Fruit fly (Drosophila melanogaster) whole organism: ENCODE data around the gene lectin-28C.
A peak's percentile ranks its signal among the peaks of the same experiment; 100 is the strongest.

Source experiments
- CG8478 ChIP-seq: fragments of >200 bp; optimal IDR thresholded peaks from 2 replicates; lab custom pipeline; 2018; ENCODE audit warnings: inconsistent platforms
- Dll ChIP-seq: fragments of >200 bp; optimal IDR thresholded peaks from 2 replicates; lab custom pipeline; 2017
- EcR ChIP-seq, 2 experiments: fragments of >200 bp; optimal IDR thresholded peaks; 2 replicates each; lab custom pipeline; 2017; ENCODE audit warnings: missing biosample characterization in 2 of 2, missing genetic modification characterization in 2 of 2, missing genetic modification reagents in 2 of 2
- pan ChIP-seq: fragments of >200 bp; optimal IDR thresholded peaks from 2 replicates; lab custom pipeline; 2017
- psq ChIP-seq: fragments of >200 bp; optimal IDR thresholded peaks from 2 replicates; lab custom pipeline; 2017
- usp ChIP-seq: fragments of >200 bp; optimal IDR thresholded peaks from 2 replicates; lab custom pipeline; 2017; ENCODE audit warnings: missing biosample characterization, missing genetic modification characterization, mixed read lengths

lectin-28C gene

DNA sequence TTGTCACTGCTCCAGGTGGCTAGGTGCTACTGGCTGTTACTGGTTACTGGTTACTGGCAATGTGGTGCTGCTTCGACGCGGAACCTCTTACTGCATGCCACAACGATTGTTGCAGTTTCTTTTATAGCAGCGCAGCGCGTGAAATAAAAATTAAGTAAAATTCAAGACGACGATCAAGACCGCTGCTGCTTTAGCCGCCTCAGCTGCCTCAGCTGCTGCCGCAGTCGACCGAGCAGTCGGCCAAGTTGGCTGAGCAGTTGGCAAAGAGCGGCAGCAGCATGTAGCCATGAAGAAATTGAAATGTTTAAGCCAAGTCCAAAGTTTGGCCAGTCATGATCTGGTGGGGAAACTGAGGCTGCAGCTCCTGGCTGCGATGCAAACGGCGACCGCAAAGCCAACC, 3.9 kb downstream of the lectin-28C start, which contains the start of gene TwdlE:
TwdlE (minus strand) TSS at position 101 of the 400 bp plus-strand sequence.
- TF ChIP-seq Dll (lab: Kevin White, UChicago) (no peak), pan (lab: Kevin White, UChicago) (no peak), CG8478 (lab: Kevin White, UChicago) (no peak), psq (lab: Kevin White, UChicago) (no peak), EcR (GFP tag; optimal IDR thresholded peaks at IDR 0.05; lab: Kevin White, UChicago) (no peak), usp (no peak)

DNA sequence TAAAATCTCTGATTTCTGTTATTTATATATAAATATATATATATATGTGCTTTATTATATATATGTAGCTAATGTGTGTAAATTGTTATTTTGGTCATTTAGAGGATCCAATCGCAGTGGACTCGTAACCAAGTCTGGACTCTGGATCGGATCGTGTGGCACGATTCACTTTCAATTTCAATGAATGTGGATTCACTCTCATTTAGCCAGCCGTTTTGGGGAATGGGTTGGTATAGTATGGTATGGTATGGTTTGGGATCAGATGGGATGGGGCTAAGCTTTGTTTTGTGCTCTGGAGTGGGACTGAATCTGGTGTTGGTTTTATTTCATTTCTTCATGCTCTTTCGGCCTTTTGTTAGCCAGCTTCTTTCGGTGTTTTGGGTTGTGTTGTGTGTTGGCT, 4.9 kb downstream of the lectin-28C start:
- TF ChIP-seq EcR (GFP tag; optimal IDR thresholded peaks at IDR 0.05; lab: Kevin White, UChicago), result no peak
- no peak for TF ChIP-seq psq (lab: Kevin White, UChicago)
- TF ChIP-seq pan (lab: Kevin White, UChicago), result no peak
- TF ChIP-seq usp, result no peak
- TF ChIP-seq Dll (lab: Kevin White, UChicago), result no peak
- TF ChIP-seq CG8478 (lab: Kevin White, UChicago), result no peak

DNA sequence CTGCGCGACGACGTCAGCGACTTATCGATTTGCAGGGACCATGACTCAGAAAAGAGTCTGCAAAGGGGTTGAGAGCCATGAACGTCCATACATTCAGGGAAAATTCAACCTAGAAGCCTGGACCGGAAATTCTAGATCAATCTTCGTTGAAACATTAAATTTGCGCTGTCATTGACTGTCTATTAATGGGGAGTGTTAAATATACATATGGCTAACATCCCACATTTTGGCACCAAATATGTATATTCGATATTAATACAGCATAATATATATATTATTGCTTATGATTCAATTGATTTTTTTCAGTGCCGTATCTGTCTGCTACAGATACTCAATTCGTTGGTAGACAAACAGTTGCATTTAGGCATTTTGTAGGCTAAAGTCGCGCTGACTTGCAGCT, 11.7 kb downstream of the lectin-28C start:
- TF ChIP-seq usp (no peak), CG8478 (lab: Kevin White, UChicago) (no peak), Dll (lab: Kevin White, UChicago) (no peak), EcR (GFP tag; optimal IDR thresholded peaks at IDR 0.05; lab: Kevin White, UChicago) (no peak), pan (lab: Kevin White, UChicago) (no peak), psq (lab: Kevin White, UChicago) (no peak)

DNA sequence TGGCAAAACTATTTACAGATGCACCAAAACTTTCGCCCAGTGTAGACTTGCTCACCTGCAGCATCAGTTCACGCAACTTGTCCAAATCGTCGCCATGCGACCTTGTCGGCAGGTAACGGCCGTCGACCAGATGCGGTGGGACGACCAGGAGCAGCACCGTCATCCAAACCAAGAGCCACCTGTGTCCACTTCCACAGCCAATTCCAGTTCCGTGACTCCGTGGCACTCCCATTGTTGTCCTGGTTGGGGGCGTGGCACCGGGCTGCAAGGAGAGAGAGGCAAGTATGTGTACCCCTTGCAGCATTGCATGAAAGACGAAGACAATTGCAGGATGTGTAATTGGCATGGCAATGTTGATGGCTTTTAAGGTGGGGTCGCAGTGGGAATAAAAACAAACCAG, 13.3 kb downstream of the lectin-28C start:
- TF ChIP-seq CG8478 (lab: Kevin White, UChicago) (no peak), Dll (lab: Kevin White, UChicago) (peak; percentile 40)

DNA sequence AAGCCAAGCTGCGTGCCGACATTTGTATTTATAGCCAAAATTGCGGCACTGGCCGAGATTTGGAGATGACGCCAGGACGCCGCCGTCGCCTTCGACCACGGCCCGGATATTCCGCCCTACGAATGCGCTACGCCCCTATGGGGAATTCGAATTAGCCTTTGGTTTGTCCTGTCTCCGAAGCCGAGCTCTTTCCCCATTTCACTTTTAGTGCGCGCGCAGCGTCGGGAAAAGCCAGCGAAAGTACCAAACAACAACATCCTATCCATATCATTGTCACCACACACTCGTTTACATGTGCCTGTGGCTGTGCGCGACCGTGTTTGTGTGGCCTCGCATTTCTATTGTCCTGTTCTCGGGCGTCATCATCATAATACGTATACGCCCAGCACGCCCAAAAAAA, 14.5 kb downstream of the lectin-28C start, which contains the start of gene Proc:
Proc (minus strand) TSS at position 101 of the 400 bp plus-strand sequence.
- TF ChIP-seq pan (lab: Kevin White, UChicago), result no peak
- TF ChIP-seq CG8478 (lab: Kevin White, UChicago), result no peak
- TF ChIP-seq usp, result no peak
- TF ChIP-seq EcR (GFP tag; optimal IDR thresholded peaks at IDR 0.05; lab: Kevin White, UChicago), result no peak
- no peak for TF ChIP-seq psq (lab: Kevin White, UChicago)
- TF ChIP-seq Dll (lab: Kevin White, UChicago), result no peak

DNA sequence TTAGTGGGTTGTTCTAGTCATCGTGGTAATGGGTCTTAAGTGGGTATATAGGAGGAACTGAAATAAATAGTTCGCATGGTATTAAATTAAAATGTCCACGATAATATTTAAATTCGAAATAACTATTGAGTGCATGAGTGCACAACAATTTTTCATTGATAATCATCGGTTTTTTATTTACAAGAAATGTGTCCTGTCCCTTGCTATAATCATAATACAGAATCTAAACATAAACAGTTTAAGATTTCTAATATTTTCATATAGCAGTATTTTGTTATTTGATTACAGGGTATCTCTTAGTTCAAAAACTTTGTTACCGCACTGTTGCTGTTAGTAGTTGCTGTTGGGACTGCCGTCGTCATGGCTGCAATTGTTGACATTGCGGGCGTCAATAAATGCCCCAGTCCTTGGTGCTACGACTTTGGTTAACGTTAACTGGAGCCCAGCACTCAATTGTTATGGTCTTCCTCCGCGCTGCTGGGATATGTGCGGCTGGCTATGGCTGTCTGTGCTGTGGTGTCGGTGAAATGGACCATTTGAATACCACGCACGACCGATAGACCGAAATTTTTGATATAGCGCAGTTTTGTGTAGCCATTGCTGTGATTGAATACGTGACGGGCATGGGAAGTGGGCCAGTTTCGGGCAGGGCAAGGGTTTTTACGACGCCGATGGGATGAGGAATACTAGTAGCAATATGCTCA, 15.1 kb downstream of the lectin-28C start:
- TF ChIP-seq EcR (GFP tag; optimal IDR thresholded peaks at IDR 0.05; lab: Kevin White, UChicago) (no peak), pan (lab: Kevin White, UChicago) (no peak), Dll (lab: Kevin White, UChicago) (no peak), usp (no peak), CG8478 (lab: Kevin White, UChicago) (no peak), psq (lab: Kevin White, UChicago) (no peak)

DNA sequence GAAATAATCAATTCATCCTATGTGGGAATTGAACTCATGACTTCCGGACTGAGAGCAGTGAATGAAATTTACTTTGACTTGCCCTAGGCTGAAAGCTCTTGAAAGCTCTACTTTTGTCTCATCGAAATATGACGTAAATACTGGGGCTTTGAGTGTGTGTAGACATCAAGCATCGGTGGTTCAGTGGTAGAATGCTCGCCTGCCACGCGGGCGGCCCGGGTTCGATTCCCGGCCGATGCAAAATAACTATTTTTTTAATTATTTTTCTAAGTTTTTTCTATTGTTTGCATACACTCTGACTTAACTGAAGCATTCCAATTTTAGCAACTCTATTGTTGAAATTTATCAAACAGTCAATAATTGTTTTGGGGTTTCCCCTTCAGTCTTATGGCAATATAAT, 15.8 kb downstream of the lectin-28C start:
- TF ChIP-seq CG8478 (lab: Kevin White, UChicago) (no peak), pan (lab: Kevin White, UChicago) (no peak), psq (lab: Kevin White, UChicago) (no peak), usp (no peak), Dll (lab: Kevin White, UChicago) (no peak), EcR (GFP tag; optimal IDR thresholded peaks at IDR 0.05; lab: Kevin White, UChicago) (no peak)

DNA sequence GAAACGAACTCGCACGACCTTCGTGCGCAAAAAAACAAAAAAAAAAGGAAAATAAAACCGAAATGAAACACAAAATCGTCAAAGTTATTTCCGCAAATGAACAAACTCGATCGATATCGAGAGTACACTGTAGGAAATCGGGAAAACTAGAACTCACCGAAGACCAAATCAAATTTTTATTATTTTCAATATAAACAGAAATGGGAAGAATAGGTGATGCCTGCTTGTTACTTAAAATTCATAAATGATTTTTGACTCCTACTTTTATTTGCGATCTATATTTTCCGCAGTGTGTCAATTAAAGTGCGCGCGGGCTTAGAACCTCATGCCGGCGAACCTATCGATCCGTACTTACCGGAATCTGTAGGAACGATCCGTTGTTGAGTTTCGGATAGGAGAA, 18.8 kb downstream of the lectin-28C start:
- TF ChIP-seq pan (lab: Kevin White, UChicago) (no peak), CG8478 (lab: Kevin White, UChicago) (no peak), EcR (GFP tag; optimal IDR thresholded peaks at IDR 0.05; lab: Kevin White, UChicago) (no peak), usp (no peak), Dll (lab: Kevin White, UChicago) (no peak), psq (lab: Kevin White, UChicago) (no peak)

DNA sequence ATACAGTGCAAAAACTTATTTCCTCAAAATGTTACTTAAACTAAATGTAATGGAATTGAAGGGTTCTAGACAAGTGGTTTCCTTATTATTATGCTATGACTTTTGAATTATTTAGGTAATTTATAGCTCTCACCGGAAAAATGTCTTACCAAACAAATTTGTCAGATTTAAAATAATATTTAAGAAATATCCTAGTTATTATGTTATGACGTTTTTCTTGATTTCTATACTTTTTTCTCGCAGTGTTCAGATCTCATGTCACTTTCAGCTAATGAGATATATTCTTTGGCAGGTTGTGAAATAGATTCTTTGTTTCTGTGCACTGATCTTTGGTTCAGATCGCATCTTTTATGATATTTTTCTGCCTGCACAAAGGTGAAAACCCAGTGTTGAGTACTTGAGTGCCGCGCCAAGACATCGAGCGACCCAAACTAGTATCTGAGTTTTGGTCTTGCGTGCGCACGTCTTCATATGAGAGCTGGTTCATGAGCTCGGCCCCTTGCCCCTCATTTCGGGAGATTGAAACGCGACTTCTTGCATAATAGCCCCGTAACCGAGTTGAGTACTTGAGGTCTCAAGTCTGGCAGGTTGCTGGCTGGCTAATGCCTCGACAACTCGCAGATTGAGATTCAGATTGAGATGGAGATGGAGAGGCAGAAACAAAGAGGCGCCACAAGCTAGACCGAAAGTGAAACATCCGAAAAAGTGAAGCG, 19.8 kb downstream of the lectin-28C start:
- TF ChIP-seq pan (lab: Kevin White, UChicago) (no peak), EcR (GFP tag; optimal IDR thresholded peaks at IDR 0.05; lab: Kevin White, UChicago) (no peak), usp (no peak), Dll (lab: Kevin White, UChicago) (no peak), CG8478 (lab: Kevin White, UChicago) (no peak), psq (lab: Kevin White, UChicago) (no peak)

DNA sequence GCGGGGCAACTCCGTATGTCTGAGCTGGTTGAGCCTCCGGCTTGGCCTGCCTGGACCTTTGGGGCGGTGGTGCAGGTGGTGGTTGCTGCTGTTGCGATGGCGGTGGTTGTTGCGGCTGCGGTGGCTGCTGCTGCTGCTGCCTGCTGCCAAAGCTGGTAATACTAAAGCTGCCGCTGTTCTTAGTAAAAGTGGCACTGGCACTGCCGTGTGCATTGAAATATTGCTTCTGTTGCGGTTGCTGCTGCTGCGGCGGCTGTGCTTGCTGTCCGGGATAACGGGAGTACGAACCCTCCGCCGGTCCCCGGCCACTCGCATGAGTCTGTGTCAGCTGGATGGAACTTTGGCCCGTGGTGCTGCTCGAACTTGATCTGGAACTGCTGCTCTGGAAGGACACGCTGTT, 21.5 kb downstream of the lectin-28C start:
- TF ChIP-seq EcR (GFP tag; optimal IDR thresholded peaks at IDR 0.05; lab: Kevin White, UChicago) (no peak), CG8478 (lab: Kevin White, UChicago) (no peak), psq (lab: Kevin White, UChicago) (no peak), Dll (lab: Kevin White, UChicago) (no peak), pan (lab: Kevin White, UChicago) (no peak), usp (no peak)

DNA sequence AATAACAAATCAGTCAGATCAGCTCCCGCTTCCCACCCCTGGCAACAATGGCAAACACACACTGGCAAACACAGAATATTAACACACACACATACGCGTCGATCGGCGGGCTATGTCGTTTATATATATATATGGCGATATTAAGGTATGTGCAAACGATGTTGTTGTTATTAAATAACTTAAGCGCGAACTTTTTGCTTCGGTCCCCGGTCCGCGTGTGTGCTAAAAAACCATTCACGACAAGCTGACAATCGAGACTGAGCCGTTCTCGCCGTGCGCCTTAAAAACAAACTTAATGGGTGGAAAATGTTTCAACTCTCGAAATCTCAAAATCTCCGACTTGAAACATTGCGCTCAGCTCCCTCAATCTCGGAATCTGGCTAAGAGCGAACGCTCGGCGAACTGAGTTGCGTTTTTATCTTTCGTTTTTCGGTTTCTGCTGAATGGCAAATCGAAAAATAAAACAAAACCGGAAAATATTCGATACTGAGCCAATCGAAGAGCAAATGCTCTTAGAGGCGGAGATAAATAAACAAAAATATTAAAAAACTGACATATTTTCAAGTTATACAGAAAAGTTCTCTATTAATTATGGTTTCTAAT, 22.5 kb downstream of the lectin-28C start, which contains the start of gene spz3:
spz3 (minus strand) TSS at position 261 of the 603 bp plus-strand sequence.
- TF ChIP-seq pan (lab: Kevin White, UChicago) (no peak), psq (lab: Kevin White, UChicago) (no peak), Dll (lab: Kevin White, UChicago) (no peak), usp (no peak), EcR (GFP tag; optimal IDR thresholded peaks at IDR 0.05; lab: Kevin White, UChicago) (no peak), CG8478 (lab: Kevin White, UChicago) (no peak)
